Fruit fly (Drosophila melanogaster): Measurements from ENCODE around the gene CG12081.

DNA sequence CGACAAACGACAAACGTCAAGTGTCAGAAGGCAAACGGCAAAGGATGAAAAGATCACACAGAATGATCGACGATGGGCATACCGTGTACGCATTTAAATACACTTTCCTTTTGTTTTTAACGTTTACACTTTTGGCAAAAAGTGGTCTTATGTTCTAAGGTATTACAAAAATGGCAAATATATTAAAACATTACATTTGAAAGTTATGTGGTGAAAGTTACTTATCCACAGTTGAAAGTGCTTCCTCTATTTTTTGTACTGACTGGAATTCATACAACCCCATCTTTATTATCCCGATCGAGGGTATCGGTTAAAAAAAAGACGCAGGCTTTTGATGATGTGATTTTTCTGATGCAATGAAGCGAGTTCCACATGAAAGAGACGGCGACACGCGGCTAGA, 27.7 kb downstream of the CG12081 start:
- no peak for TF ChIP-seq Eip93F (GFP tag; optimal IDR thresholded peaks at IDR 0.05)
- no peak for TF ChIP-seq fkh (GFP tag; optimal IDR thresholded peaks at IDR 0.05)
- TF ChIP-seq CG8632 (GFP tag; optimal IDR thresholded peaks at IDR 0.05), result no peak
- no peak for TF ChIP-seq CG6792 (GFP tag; optimal IDR thresholded peaks at IDR 0.05)
- TF ChIP-seq CG6276 (GFP tag; optimal IDR thresholded peaks at IDR 0.05), result no peak
- no peak for TF ChIP-seq Gug (GFP tag; IDR thresholded peaks at IDR 0.05)
- no peak for TF ChIP-seq CG6854 (GFP tag; optimal IDR thresholded peaks at IDR 0.05)

Data from whole organism, prepupa.